Fruit fly (Drosophila melanogaster) S2 (cell line): ENCODE measurements around the gene CecC.

Experiments used
- CG8478 ChIP-seq: fragments of >200 bp; optimal IDR thresholded peaks from 2 replicates; lab custom pipeline; 2018
- CTCF ChIP-seq, 2 experiments: fragments of >200 bp; optimal IDR thresholded peaks; 2 replicates each; lab custom pipeline; 2018

dm6 chr3R:30250496-30250978 lies 34.3 kb downstream of the CecC start, which contains the start of gene CG9682:
- TF ChIP-seq CG8478 (lab: Kevin White, UChicago) (no peak), CTCF (optimal IDR thresholded peaks at IDR 0.05; lab: Kevin White, UChicago) (no peak)
